Fruit fly (Drosophila melanogaster) Kc167 (cell line): Measurements from ENCODE around the gene CG14160.

Experiments used
- Myc ChIP-seq: fragments of >200 bp; optimal IDR thresholded peaks from 2 replicates; lab custom pipeline; 2017; ENCODE audit warnings: missing external identifiers
- Sin3A ChIP-seq: fragments of >200 bp; optimal IDR thresholded peaks from 2 replicates; lab custom pipeline; 2018; ENCODE audit warnings: missing external identifiers
- h ChIP-seq: fragments of >200 bp; optimal IDR thresholded peaks from 3 replicates; lab custom pipeline; 2018; ENCODE audit warnings: missing external identifiers
- insv ChIP-seq: fragments of >200 bp; optimal IDR thresholded peaks from 3 replicates; lab custom pipeline; 2018; ENCODE audit warnings: missing external identifiers
- psq ChIP-seq: fragments of >200 bp; optimal IDR thresholded peaks from 2 replicates; lab custom pipeline; 2017; ENCODE audit warnings: missing external identifiers
- ttk ChIP-seq: sonication (Bioruptor generic); optimal IDR thresholded peaks from 2 replicates; lab custom pipeline; 2017; ENCODE audit warnings: missing external identifiers

Gene CG14160

dm6 chr3L:10089350-10090266, at the start of gene CG14160:
TSS of gene CG14160 (minus strand) at chr3L:10089400.
- no peak for TF ChIP-seq ttk (lab: Kevin White, UChicago)
- no peak for TF ChIP-seq psq (lab: Kevin White, UChicago)
- TF ChIP-seq Myc, result no peak
- TF ChIP-seq Sin3A (lab: Kevin White, UChicago), result no peak
- TF ChIP-seq insv (lab: Kevin White, UChicago), result no peak
- no peak for TF ChIP-seq h

- TF ChIP-seq h (no peak), psq (lab: Kevin White, UChicago) (no peak), Myc (no peak), ttk (lab: Kevin White, UChicago) (no peak), insv (lab: Kevin White, UChicago) (no peak), Sin3A (lab: Kevin White, UChicago) (no peak)
Measured at dm6 chr3L:10110379-10110778, 21.2 kb upstream of the CG14160 start.

dm6 chr3L:10105820-10106219, 16.6 kb upstream of the CG14160 start:
- TF ChIP-seq h, result no peak

- TF ChIP-seq ttk (lab: Kevin White, UChicago) (no peak), h (no peak), Sin3A (lab: Kevin White, UChicago) (no peak), Myc (no peak)
Measured at dm6 chr3L:10100781-10101180, 11.6 kb upstream of the CG14160 start, which contains the start of gene CG42826. TSS of gene CG42826 (minus strand) at chr3L:10100881.

dm6 chr3L:10098015-10098414, 8.8 kb upstream of the CG14160 start, which contains the start of gene Srg2:
TSS of gene Srg2 (minus strand) at chr3L:10098115.
- no peak for TF ChIP-seq h

- no peak for TF ChIP-seq Myc
- TF ChIP-seq h, result no peak
Measured at dm6 chr3L:10094722-10095121, 5.5 kb upstream of the CG14160 start, which contains the start of gene CG32054. TSS of gene CG32054 (minus strand) at chr3L:10094738.

- TF ChIP-seq Myc (no peak), ttk (lab: Kevin White, UChicago) (no peak), Sin3A (lab: Kevin White, UChicago) (no peak), psq (lab: Kevin White, UChicago) (no peak), h (no peak), insv (lab: Kevin White, UChicago) (no peak)
Measured at dm6 chr3L:10092278-10092903, 3.2 kb upstream of the CG14160 start, which contains the start of gene CG32053. TSS of gene CG32053 (minus strand) at chr3L:10092346.

dm6 chr3L:10088415-10088814, 785 bp downstream of the CG14160 start:
- no peak for TF ChIP-seq insv (lab: Kevin White, UChicago)
- TF ChIP-seq psq (lab: Kevin White, UChicago), result no peak
- TF ChIP-seq h, result no peak
- TF ChIP-seq Myc, result no peak

dm6 chr3L:10078551-10078950, 10.6 kb downstream of the CG14160 start:
- no peak for TF ChIP-seq insv (lab: Kevin White, UChicago)
- TF ChIP-seq h, result no peak
- TF ChIP-seq Myc, result no peak
- no peak for TF ChIP-seq psq (lab: Kevin White, UChicago)
- TF ChIP-seq Sin3A (lab: Kevin White, UChicago), result no peak
- no peak for TF ChIP-seq ttk (lab: Kevin White, UChicago)

dm6 chr3L:10052586-10052985, 36.6 kb downstream of the CG14160 start:
- no peak for TF ChIP-seq Sin3A (lab: Kevin White, UChicago)
- TF ChIP-seq ttk (lab: Kevin White, UChicago), result no peak
- no peak for TF ChIP-seq insv (lab: Kevin White, UChicago)
- TF ChIP-seq psq (lab: Kevin White, UChicago), result no peak
- TF ChIP-seq Myc, result no peak
- no peak for TF ChIP-seq h
